Fruit fly (Drosophila melanogaster): ENCODE data around the gene CG17786.

Gene CG17786

DNA sequence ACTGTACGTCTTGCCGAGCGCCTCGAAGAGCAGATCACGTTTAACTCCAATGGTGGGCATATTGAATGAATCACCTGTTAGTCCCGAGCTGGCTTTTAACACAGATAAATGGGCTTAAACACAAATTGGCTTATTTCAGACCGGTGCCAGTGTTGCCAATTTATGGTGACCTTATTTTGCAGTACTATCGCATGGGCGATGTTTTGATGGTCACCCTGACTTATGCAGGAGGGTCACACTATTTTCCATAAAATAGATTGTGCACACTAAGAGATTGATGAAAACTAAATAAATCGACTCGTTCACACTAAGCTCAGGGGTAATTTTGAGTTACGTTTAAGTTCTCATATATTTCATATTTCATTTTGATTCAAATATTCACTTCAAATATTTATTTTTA, 34.0 kb upstream of the CG17786 start, which contains the start of gene beta-PheRS:
beta-PheRS (minus strand) TSS at position 186 of the 400 bp plus-strand sequence.
- TF ChIP-seq pad (GFP tag; optimal IDR thresholded peaks at IDR 0.05) (peak; percentile 57), Hr96 (GFP tag; optimal IDR thresholded peaks at IDR 0.05) (no peak), ovo (GFP tag; optimal IDR thresholded peaks at IDR 0.05) (peak; percentile 33), Clk (GFP tag; optimal IDR thresholded peaks at IDR 0.05) (peak; percentile 36), CG14711 (tag; optimal IDR thresholded peaks at IDR 0.05) (peak; percentile 76), kay (GFP tag; ENCODE audit: borderline replicate concordance) (no peak), CG5204 (GFP tag; optimal IDR thresholded peaks at IDR 0.05) (no peak), bab1 (GFP tag; optimal IDR thresholded peaks at IDR 0.05) (peak; percentile 73), Mnt (GFP tag; optimal IDR thresholded peaks at IDR 0.05) (peak; percentile 82), Crg-1 (GFP tag; optimal IDR thresholded peaks at IDR 0.05) (peak; percentile 50), CG7101 (tag; optimal IDR thresholded peaks at IDR 0.05) (peak; percentile 61), cic (GFP tag; optimal IDR thresholded peaks at IDR 0.05) (peak; percentile 40), CG12768 (GFP tag; optimal IDR thresholded peaks at IDR 0.05) (peak; percentile 27), CG33017 (tag; optimal IDR thresholded peaks at IDR 0.05) (no peak), tj (GFP tag; optimal IDR thresholded peaks at IDR 0.05) (peak; percentile 35), CG1620 (GFP tag; optimal IDR thresholded peaks at IDR 0.05) (peak; percentile 76), toe (GFP tag; optimal IDR thresholded peaks at IDR 0.05) (no peak), cnc (optimal IDR thresholded peaks at IDR 0.05) (no peak), CG11617 (GFP tag; optimal IDR thresholded peaks at IDR 0.05) (peak; percentile 40), CG7045 (GFP tag; optimal IDR thresholded peaks at IDR 0.05) (no peak)

DNA sequence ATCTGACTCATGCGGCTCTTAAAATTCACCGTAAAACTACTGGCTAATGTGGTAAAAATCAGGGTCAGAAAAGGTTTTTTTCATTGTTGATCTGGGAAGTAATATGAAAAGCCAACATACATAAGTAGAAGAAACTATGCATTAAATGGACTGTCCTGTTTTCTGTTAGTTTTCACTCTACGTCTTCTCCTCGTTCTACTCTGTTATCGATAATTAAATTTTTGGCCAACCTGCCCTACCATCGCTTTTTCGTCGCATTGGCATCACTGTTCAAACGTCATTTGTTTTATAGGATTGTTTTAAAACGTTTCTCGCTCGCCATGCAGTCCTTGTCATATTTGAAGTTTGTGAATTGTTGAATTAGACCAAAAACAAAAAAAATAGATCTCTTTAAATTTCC, 16.2 kb upstream of the CG17786 start:
- no peak for TF ChIP-seq toe (GFP tag; optimal IDR thresholded peaks at IDR 0.05)
- no peak for TF ChIP-seq CG33017 (tag; optimal IDR thresholded peaks at IDR 0.05)
- TF ChIP-seq CG5204 (GFP tag; optimal IDR thresholded peaks at IDR 0.05) = no peak
- TF ChIP-seq bab1 (GFP tag; optimal IDR thresholded peaks at IDR 0.05) = no peak
- TF ChIP-seq CG7101 (tag; optimal IDR thresholded peaks at IDR 0.05) = no peak
- TF ChIP-seq kay (GFP tag; ENCODE audit: borderline replicate concordance) = no peak
- TF ChIP-seq CG1620 (GFP tag; optimal IDR thresholded peaks at IDR 0.05) = no peak
- no peak for TF ChIP-seq Mnt (GFP tag; optimal IDR thresholded peaks at IDR 0.05)
- TF ChIP-seq Clk (GFP tag; optimal IDR thresholded peaks at IDR 0.05) = no peak
- no peak for TF ChIP-seq CG7045 (GFP tag; optimal IDR thresholded peaks at IDR 0.05)
- no peak for TF ChIP-seq Crg-1 (GFP tag; optimal IDR thresholded peaks at IDR 0.05)

DNA sequence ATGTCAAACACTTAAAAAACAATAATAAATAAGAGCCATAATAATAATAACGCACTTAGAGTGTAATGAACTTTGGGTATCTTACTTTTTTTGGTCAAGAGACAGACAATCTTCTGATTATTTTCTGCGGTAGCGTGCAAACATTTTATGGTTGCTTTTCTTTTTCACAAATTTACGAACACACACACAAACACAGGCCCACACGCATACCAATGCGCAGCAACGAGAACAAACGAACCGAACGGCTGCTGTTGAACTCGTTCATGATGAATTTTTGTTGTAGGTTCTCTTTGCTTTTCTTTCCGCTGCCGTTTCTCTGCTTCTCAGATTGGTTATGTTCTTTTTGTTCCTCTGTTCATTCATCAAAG, 15.6 kb upstream of the CG17786 start:
- TF ChIP-seq cnc (optimal IDR thresholded peaks at IDR 0.05) = no peak
- TF ChIP-seq toe (GFP tag; optimal IDR thresholded peaks at IDR 0.05) = no peak
- TF ChIP-seq Mnt (GFP tag; optimal IDR thresholded peaks at IDR 0.05) = no peak
- TF ChIP-seq ovo (GFP tag; optimal IDR thresholded peaks at IDR 0.05) = no peak
- no peak for TF ChIP-seq CG33017 (tag; optimal IDR thresholded peaks at IDR 0.05)
- TF ChIP-seq CG1620 (GFP tag; optimal IDR thresholded peaks at IDR 0.05) = no peak
- TF ChIP-seq tj (GFP tag; optimal IDR thresholded peaks at IDR 0.05) = no peak
- TF ChIP-seq Hr96 (GFP tag; optimal IDR thresholded peaks at IDR 0.05) = no peak
- no peak for TF ChIP-seq CG5204 (GFP tag; optimal IDR thresholded peaks at IDR 0.05)
- no peak for TF ChIP-seq pad (GFP tag; optimal IDR thresholded peaks at IDR 0.05)
- TF ChIP-seq CG11617 (GFP tag; optimal IDR thresholded peaks at IDR 0.05) = no peak
- no peak for TF ChIP-seq CG7101 (tag; optimal IDR thresholded peaks at IDR 0.05)
- no peak for TF ChIP-seq CG14711 (tag; optimal IDR thresholded peaks at IDR 0.05)
- TF ChIP-seq CG12768 (GFP tag; optimal IDR thresholded peaks at IDR 0.05) = no peak
- TF ChIP-seq Clk (GFP tag; optimal IDR thresholded peaks at IDR 0.05) = no peak
- no peak for TF ChIP-seq cic (GFP tag; optimal IDR thresholded peaks at IDR 0.05)
- TF ChIP-seq Crg-1 (GFP tag; optimal IDR thresholded peaks at IDR 0.05) = no peak
- TF ChIP-seq kay (GFP tag; ENCODE audit: borderline replicate concordance) = no peak
- no peak for TF ChIP-seq CG7045 (GFP tag; optimal IDR thresholded peaks at IDR 0.05)
- no peak for TF ChIP-seq bab1 (GFP tag; optimal IDR thresholded peaks at IDR 0.05)

DNA sequence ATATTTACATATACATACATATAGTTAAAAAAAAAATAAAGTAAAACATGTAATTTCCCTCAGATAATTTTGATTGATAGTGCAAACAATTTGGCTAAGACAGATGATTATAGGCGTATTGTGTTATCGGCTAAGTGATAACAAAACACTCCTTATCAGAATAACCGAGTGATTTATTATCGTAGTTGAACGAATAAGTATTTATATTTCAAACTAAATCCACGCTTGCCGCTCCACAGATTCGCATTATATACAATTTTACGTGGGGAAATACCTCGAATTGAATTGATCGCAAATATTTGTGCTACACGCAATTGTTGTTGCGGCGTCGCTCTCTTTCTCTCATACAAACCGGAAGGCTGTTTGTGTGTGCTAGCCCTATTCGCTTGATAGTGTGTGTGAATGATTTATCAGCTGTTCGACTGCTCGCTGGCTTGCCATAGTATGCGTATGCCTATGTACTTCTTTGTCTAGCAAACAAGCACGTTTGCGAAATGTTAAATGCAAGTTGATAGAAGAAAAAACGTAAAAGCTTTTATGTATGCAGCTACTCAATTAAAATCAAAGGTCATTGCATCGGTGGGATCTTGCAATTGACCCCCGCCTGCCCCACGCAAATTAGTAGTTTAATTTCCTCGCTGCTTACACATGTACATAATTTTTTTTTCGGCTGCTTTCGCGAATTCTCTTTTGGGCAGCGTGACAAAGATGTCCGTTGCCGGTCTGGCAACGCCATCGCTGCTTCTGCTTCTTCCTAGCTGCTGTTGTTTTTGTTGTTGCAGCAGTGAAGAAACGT, 15.0 kb upstream of the CG17786 start:
- TF ChIP-seq pad (GFP tag; optimal IDR thresholded peaks at IDR 0.05) (no peak), CG7101 (tag; optimal IDR thresholded peaks at IDR 0.05) (no peak), toe (GFP tag; optimal IDR thresholded peaks at IDR 0.05) (no peak), CG33017 (tag; optimal IDR thresholded peaks at IDR 0.05) (no peak), bab1 (GFP tag; optimal IDR thresholded peaks at IDR 0.05) (no peak), Mnt (GFP tag; optimal IDR thresholded peaks at IDR 0.05) (peak; percentile 27), CG5204 (GFP tag; optimal IDR thresholded peaks at IDR 0.05) (no peak), CG14711 (tag; optimal IDR thresholded peaks at IDR 0.05) (no peak), CG11617 (GFP tag; optimal IDR thresholded peaks at IDR 0.05) (peak; percentile 27), Clk (GFP tag; optimal IDR thresholded peaks at IDR 0.05) (no peak), ovo (GFP tag; optimal IDR thresholded peaks at IDR 0.05) (no peak), tj (GFP tag; optimal IDR thresholded peaks at IDR 0.05) (peak; percentile 6), cic (GFP tag; optimal IDR thresholded peaks at IDR 0.05) (peak; percentile 88), Hr96 (GFP tag; optimal IDR thresholded peaks at IDR 0.05) (no peak), CG7045 (GFP tag; optimal IDR thresholded peaks at IDR 0.05) (peak; percentile 16)

DNA sequence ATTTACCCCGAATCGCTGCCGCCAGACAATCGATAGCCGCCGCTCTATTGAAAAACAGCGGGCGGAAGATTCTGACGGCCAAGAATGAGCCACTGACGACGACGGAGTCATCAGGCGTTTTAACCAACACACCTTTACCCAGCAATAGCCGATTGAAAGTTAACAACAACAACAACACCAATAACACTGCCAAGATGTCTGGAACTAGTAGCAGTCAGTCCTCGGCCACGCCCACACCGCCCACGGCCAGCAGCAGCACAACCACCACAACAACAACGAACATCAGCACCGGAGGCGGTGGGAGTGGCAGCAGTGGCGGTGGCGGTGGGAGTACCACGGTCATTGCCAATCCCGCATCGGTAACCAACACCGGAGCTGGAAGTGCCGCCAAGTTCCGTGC, 13.4 kb upstream of the CG17786 start:
- TF ChIP-seq kay (GFP tag; ENCODE audit: borderline replicate concordance) (no peak), bab1 (GFP tag; optimal IDR thresholded peaks at IDR 0.05) (no peak), Clk (GFP tag; optimal IDR thresholded peaks at IDR 0.05) (no peak), cic (GFP tag; optimal IDR thresholded peaks at IDR 0.05) (no peak), tj (GFP tag; optimal IDR thresholded peaks at IDR 0.05) (no peak), ovo (GFP tag; optimal IDR thresholded peaks at IDR 0.05) (no peak), CG33017 (tag; optimal IDR thresholded peaks at IDR 0.05) (no peak), CG7101 (tag; optimal IDR thresholded peaks at IDR 0.05) (no peak), CG1620 (GFP tag; optimal IDR thresholded peaks at IDR 0.05) (no peak), Mnt (GFP tag; optimal IDR thresholded peaks at IDR 0.05) (no peak), Crg-1 (GFP tag; optimal IDR thresholded peaks at IDR 0.05) (no peak), CG12768 (GFP tag; optimal IDR thresholded peaks at IDR 0.05) (no peak), pad (GFP tag; optimal IDR thresholded peaks at IDR 0.05) (no peak)
